Worm (Caenorhabditis elegans) whole organism, mixed stage, embryonic: ENCODE measurements around the gene sulp-3.

Experiments
- M03D4.4 ChIP-seq: sonication (generic microtip); optimal IDR thresholded peaks from 2 replicates; lab custom pipeline; 2017; ENCODE audit warnings: mild to moderate bottlenecking, missing genetic modification characterization, missing compliant biosample characterization
- bed-3 ChIP-seq: fragments of 200-800 bp; sonication (Bioruptor generic); optimal IDR thresholded peaks from 3 replicates; lab custom pipeline; 2018; ENCODE audit warnings: mild to moderate bottlenecking, missing genetic modification characterization, moderate library complexity, missing compliant biosample characterization
- blmp-1 ChIP-seq: fragments of 150-350 bp; optimal IDR thresholded peaks from 2 replicates; lab custom pipeline; 2014; ENCODE audit warnings: missing biosample characterization, missing genetic modification characterization
- ceh-39 ChIP-seq: fragments of 150-350 bp; optimal IDR thresholded peaks from 2 replicates; lab custom pipeline; 2014; ENCODE audit warnings: missing biosample characterization, missing genetic modification characterization
- ceh-43 ChIP-seq: fragments of 200-800 bp; sonication (Bioruptor generic); optimal IDR thresholded peaks from 2 replicates; lab custom pipeline; 2018; ENCODE audit warnings: mild to moderate bottlenecking, missing genetic modification characterization, moderate library complexity, missing compliant biosample characterization
- ceh-83 ChIP-seq: fragments of 200-800 bp; sonication (Bioruptor generic); optimal IDR thresholded peaks from 2 replicates; lab custom pipeline; 2018; ENCODE audit warnings: mild to moderate bottlenecking, missing genetic modification characterization, missing compliant biosample characterization
- ces-1 ChIP-seq: fragments of 150-350 bp; optimal IDR thresholded peaks from 2 replicates; lab custom pipeline; 2014; ENCODE audit warnings: missing biosample characterization, missing genetic modification reagents, missing genetic modification characterization
- cnd-1 ChIP-seq: fragments of 200-800 bp; sonication (Bioruptor generic); optimal IDR thresholded peaks from 2 replicates; lab custom pipeline; 2018; ENCODE audit warnings: mild to moderate bottlenecking, missing genetic modification characterization, missing compliant biosample characterization
- drap-1 ChIP-seq: fragments of 200-800 bp; sonication (Bioruptor generic); optimal IDR thresholded peaks from 3 replicates; lab custom pipeline; 2018; ENCODE audit warnings: mild to moderate bottlenecking, missing genetic modification characterization, missing compliant biosample characterization
- elt-1 ChIP-seq: sonication (generic microtip); optimal IDR thresholded peaks from 2 replicates; lab custom pipeline; 2017; ENCODE audit warnings: missing genetic modification characterization, mild to moderate bottlenecking, missing compliant biosample characterization, antibody characterized with exemption, moderate library complexity, borderline replicate concordance; ENCODE audit not compliant: insufficient read depth
- elt-3 ChIP-seq: fragments of 150-350 bp; optimal IDR thresholded peaks from 2 replicates; lab custom pipeline; 2014; ENCODE audit warnings: missing biosample characterization, missing genetic modification characterization
- ham-2 ChIP-seq: fragments of 200-800 bp; sonication (Bioruptor generic); optimal IDR thresholded peaks from 2 replicates; lab custom pipeline; 2018; ENCODE audit warnings: mild to moderate bottlenecking, missing genetic modification characterization, missing compliant biosample characterization
- hlh-1 ChIP-seq: fragments of 150-350 bp; optimal IDR thresholded peaks from 2 replicates; lab custom pipeline; 2014; ENCODE audit warnings: missing biosample characterization, missing genetic modification reagents, missing genetic modification characterization
- lin-13 ChIP-seq: fragments of 150-350 bp; optimal IDR thresholded peaks from 2 replicates; lab custom pipeline; 2014; ENCODE audit warnings: missing biosample characterization, missing genetic modification characterization
- lin-32 ChIP-seq: fragments of 200-800 bp; sonication (Bioruptor generic); optimal IDR thresholded peaks from 2 replicates; lab custom pipeline; 2018; ENCODE audit warnings: mild to moderate bottlenecking, missing genetic modification characterization, missing compliant biosample characterization
- lsy-2 ChIP-seq: fragments of 150-350 bp; optimal IDR thresholded peaks from 2 replicates; lab custom pipeline; 2014; ENCODE audit warnings: missing biosample characterization, missing genetic modification characterization
- mab-5 ChIP-seq: fragments of 150-350 bp; optimal IDR thresholded peaks from 2 replicates; lab custom pipeline; 2014; ENCODE audit warnings: missing biosample characterization, missing genetic modification characterization
- mep-1 ChIP-seq: fragments of 150-350 bp; optimal IDR thresholded peaks from 2 replicates; lab custom pipeline; 2017; ENCODE audit warnings: missing biosample characterization, missing genetic modification reagents, missing genetic modification characterization, inconsistent platforms
- mls-2 ChIP-seq: sonication (generic microtip); optimal IDR thresholded peaks from 2 replicates; lab custom pipeline; 2016; ENCODE audit warnings: mild to moderate bottlenecking, missing genetic modification characterization, moderate library complexity, missing compliant biosample characterization
- nhr-12 ChIP-seq: fragments of 150-350 bp; optimal IDR thresholded peaks from 2 replicates; lab custom pipeline; 2014; ENCODE audit warnings: missing biosample characterization, missing genetic modification characterization
- nhr-2 ChIP-seq: fragments of 150-350 bp; optimal IDR thresholded peaks from 2 replicates; lab custom pipeline; 2014; ENCODE audit warnings: missing biosample characterization, missing genetic modification characterization
- nhr-28 ChIP-seq: fragments of 150-350 bp; optimal IDR thresholded peaks from 2 replicates; lab custom pipeline; 2014; ENCODE audit warnings: missing biosample characterization, missing genetic modification characterization
- nhr-76 ChIP-seq: sonication (generic microtip); optimal IDR thresholded peaks from 2 replicates; lab custom pipeline; 2017; ENCODE audit warnings: missing biosample characterization, missing genetic modification characterization
- pha-4 ChIP-seq: fragments of 150-350 bp; optimal IDR thresholded peaks from 2 replicates; lab custom pipeline; 2018; ENCODE audit warnings: missing biosample characterization, missing genetic modification reagents, missing genetic modification characterization
- snpc-4 ChIP-seq: fragments of 150-350 bp; optimal IDR thresholded peaks from 2 replicates; lab custom pipeline; 2014; ENCODE audit warnings: missing biosample characterization, missing genetic modification characterization
- sptf-1 ChIP-seq: sonication (generic microtip); optimal IDR thresholded peaks from 2 replicates; lab custom pipeline; 2017; ENCODE audit warnings: mild to moderate bottlenecking, missing genetic modification characterization, moderate library complexity, missing compliant biosample characterization
- tbx-8 ChIP-seq: fragments of 200-800 bp; sonication (Bioruptor generic); optimal IDR thresholded peaks from 2 replicates; lab custom pipeline; 2018; ENCODE audit warnings: mild to moderate bottlenecking, missing genetic modification characterization, moderate library complexity, missing compliant biosample characterization
- unc-39 ChIP-seq: fragments of 150-350 bp; optimal IDR thresholded peaks from 2 replicates; lab custom pipeline; 2014; ENCODE audit warnings: missing biosample characterization, missing genetic modification characterization
- zip-8 ChIP-seq: fragments of 150-350 bp; optimal IDR thresholded peaks from 2 replicates; lab custom pipeline; 2014; ENCODE audit warnings: missing biosample characterization, missing genetic modification characterization
- ztf-11 ChIP-seq: fragments of 150-350 bp; optimal IDR thresholded peaks from 2 replicates; lab custom pipeline; 2014; ENCODE audit warnings: missing biosample characterization, missing genetic modification characterization

The sulp-3 gene

DNA sequence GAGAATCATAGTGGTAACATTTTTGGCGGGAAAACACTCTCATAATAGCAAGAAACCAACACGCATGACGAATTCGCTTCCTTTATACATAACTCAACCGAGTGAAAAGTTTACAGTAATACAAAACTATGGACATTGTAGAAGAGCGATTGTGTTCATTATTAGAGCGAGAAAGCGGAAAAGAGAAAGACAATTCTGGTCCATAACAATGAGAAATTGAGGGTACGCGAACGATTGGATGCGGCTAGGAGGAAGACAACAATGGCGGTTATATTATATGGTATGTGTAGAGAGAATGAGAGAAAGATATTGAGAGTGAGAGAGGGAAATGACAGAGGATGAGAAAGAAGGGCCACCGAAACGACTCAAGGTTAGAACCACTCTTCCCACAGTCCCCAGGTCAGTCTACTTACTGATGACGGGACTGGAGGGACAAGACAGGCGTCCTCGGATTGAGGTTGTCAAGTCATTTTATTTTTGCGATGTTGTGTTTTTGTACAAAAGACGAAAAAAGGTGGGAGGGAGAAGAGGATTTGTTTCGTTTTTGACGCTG, 18.1 kb upstream of the sulp-3 start:
- TF ChIP-seq ham-2 = peak; percentile 72
- no peak for TF ChIP-seq ceh-43 (GFP tag; lab: Kevin White, UChicago)
- TF ChIP-seq drap-1 = no peak
- TF ChIP-seq mep-1 (tag; lab: Kevin White, UChicago) = no peak
- no peak for TF ChIP-seq hlh-1 (tag; lab: Kevin White, UChicago)
- peak; percentile 16 for TF ChIP-seq mls-2 (tag; lab: Kevin White, UChicago)
- no peak for TF ChIP-seq blmp-1 (tag; lab: Kevin White, UChicago)
- peak; percentile 26 for TF ChIP-seq elt-3

DNA sequence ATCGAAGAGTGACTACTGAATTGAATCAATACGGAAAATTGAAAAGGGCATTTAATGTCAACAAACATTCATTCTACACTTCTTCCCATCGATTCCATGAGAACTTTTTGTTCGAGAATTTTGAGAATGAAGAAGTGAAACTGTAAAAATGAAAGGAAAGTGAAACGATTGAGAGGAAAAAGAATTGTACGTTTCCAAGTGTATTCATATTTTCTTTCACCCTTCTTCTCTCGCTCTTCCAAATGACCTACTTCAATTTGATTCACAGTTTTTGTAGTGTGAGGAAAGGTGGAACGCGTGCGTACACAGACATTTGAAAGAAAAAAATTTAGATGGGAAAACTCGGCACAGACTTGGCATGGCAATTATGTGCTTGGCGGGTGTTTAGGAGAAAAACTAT, 16.1 kb upstream of the sulp-3 start:
- TF ChIP-seq nhr-76 (tag; lab: Kevin White, UChicago) = no peak
- no peak for TF ChIP-seq drap-1
- TF ChIP-seq hlh-1 (tag; lab: Kevin White, UChicago) = no peak
- no peak for TF ChIP-seq tbx-8
- TF ChIP-seq ceh-83 = no peak
- TF ChIP-seq nhr-2 = no peak
- TF ChIP-seq nhr-28 (tag; lab: Kevin White, UChicago) = no peak
- TF ChIP-seq lin-13 = no peak
- no peak for TF ChIP-seq M03D4.4
- no peak for TF ChIP-seq zip-8 (tag; lab: Kevin White, UChicago)
- no peak for TF ChIP-seq mep-1 (tag; lab: Kevin White, UChicago)

- TF ChIP-seq elt-1 = no peak
- no peak for TF ChIP-seq tbx-8
- TF ChIP-seq bed-3 (GFP tag; lab: Kevin White, UChicago) = no peak
- no peak for TF ChIP-seq M03D4.4
- TF ChIP-seq nhr-12 (tag; lab: Kevin White, UChicago) = no peak
- TF ChIP-seq elt-3 = no peak
- no peak for TF ChIP-seq sptf-1 (tag; lab: Kevin White, UChicago)
- TF ChIP-seq snpc-4 (tag; lab: Kevin White, UChicago) = no peak
- no peak for TF ChIP-seq mab-5 (tag; lab: Kevin White, UChicago)
- no peak for TF ChIP-seq cnd-1 (tag; lab: Kevin White, UChicago)
- no peak for TF ChIP-seq ceh-39
These were observed 15.5 kb upstream of the sulp-3 start, which contains the start of gene tth-1 for ce11 chrX:8423633-8424032. Gene tth-1, minus strand, starts transcription at chrX:8423733.

ce11 chrX:8423199-8423598, 15.0 kb upstream of the sulp-3 start:
- no peak for TF ChIP-seq tbx-8
- TF ChIP-seq ces-1 (GFP tag; lab: Kevin White, UChicago) = no peak
- no peak for TF ChIP-seq nhr-76 (tag; lab: Kevin White, UChicago)
- TF ChIP-seq zip-8 (tag; lab: Kevin White, UChicago) = no peak
- TF ChIP-seq drap-1 = no peak
- TF ChIP-seq cnd-1 (tag; lab: Kevin White, UChicago) = no peak
- TF ChIP-seq nhr-28 (tag; lab: Kevin White, UChicago) = no peak
- TF ChIP-seq nhr-12 (tag; lab: Kevin White, UChicago) = no peak
- no peak for TF ChIP-seq snpc-4 (tag; lab: Kevin White, UChicago)
- no peak for TF ChIP-seq mls-2 (tag; lab: Kevin White, UChicago)
- TF ChIP-seq ceh-39 = no peak

DNA sequence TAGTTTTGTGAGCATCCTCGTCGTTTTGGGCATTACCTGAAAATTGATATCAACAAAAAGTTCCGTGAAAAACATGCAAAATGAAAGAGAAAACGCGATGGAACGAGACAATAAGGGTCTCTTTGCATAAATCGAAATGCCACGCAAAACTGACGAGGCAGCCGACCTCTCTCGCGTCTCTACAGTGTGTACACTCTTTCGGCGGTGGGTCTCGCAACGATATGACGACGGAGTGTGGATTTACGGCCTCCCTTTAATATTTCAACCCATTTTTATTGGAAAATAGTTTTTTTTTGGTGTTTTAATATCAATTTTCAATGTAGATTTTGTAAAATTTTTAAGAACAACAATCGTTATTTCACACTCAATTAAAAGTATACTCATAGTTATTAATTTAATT, 13.9 kb upstream of the sulp-3 start, which contains the start of gene tag-123:
Gene tag-123, minus strand, starts transcription at position 36 of the 400 bp plus-strand sequence.
- TF ChIP-seq pha-4 (peak; percentile 76), mep-1 (tag; lab: Kevin White, UChicago) (peak; percentile 66), sptf-1 (tag; lab: Kevin White, UChicago) (no peak), cnd-1 (tag; lab: Kevin White, UChicago) (no peak), ces-1 (GFP tag; lab: Kevin White, UChicago) (peak; percentile 40), lsy-2 (tag; lab: Kevin White, UChicago) (peak; percentile 37), lin-13 (peak; percentile 47), zip-8 (tag; lab: Kevin White, UChicago) (peak; percentile 15), ztf-11 (tag; lab: Kevin White, UChicago) (no peak), hlh-1 (tag; lab: Kevin White, UChicago) (peak; percentile 10), ham-2 (no peak)

ce11 chrX:8421594-8421993, 13.4 kb upstream of the sulp-3 start:
- no peak for TF ChIP-seq elt-1
- no peak for TF ChIP-seq ham-2
- no peak for TF ChIP-seq lsy-2 (tag; lab: Kevin White, UChicago)
- TF ChIP-seq ceh-39 = no peak
- TF ChIP-seq lin-32 (GFP tag; lab: Kevin White, UChicago) = no peak
- no peak for TF ChIP-seq unc-39 (tag; lab: Kevin White, UChicago)
- no peak for TF ChIP-seq M03D4.4
- TF ChIP-seq nhr-12 (tag; lab: Kevin White, UChicago) = no peak
- TF ChIP-seq nhr-28 (tag; lab: Kevin White, UChicago) = no peak
- TF ChIP-seq mls-2 (tag; lab: Kevin White, UChicago) = no peak
- TF ChIP-seq elt-3 = no peak
- TF ChIP-seq ces-1 (GFP tag; lab: Kevin White, UChicago) = no peak
